Fruit fly (Drosophila melanogaster): ENCODE measurements around the gene Gclc.

The Gclc gene

DNA sequence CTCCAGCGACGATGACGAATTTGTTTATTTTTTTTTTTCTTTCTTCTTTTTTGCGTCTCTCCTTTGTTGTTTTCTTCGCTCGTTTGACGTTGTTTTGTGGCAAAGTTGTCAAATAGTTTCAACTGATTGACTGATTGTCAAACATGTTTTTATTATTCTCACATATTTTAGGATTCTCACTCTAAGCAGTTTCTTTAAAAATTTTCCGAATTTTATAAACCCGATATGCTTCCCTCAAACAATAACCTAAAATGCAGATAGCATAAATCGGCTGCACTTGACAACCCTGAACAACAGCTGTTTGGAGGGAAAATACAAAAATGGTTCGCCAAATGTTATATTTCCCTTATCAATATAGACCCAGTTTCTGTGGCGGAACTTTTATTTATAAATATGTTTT is 27.6 kb upstream of the Gclc start, which contains the start of gene CG17982:
CG17982 (minus strand) TSS at position 299 of the 400 bp plus-strand sequence.
- TF ChIP-seq lz (GFP tag; optimal IDR thresholded peaks at IDR 0.05) (peak; percentile 94), fd59A (GFP tag; optimal IDR thresholded peaks at IDR 0.05) (peak; percentile 74), CG3032 (tag; optimal IDR thresholded peaks at IDR 0.05) (peak; percentile 87), CG31627 (GFP tag; optimal IDR thresholded peaks at IDR 0.05) (peak; percentile 94), esn (GFP tag; optimal IDR thresholded peaks at IDR 0.05) (peak; percentile 96), CG6854 (GFP tag; optimal IDR thresholded peaks at IDR 0.05) (peak; percentile 76), CG11294 (GFP tag; IDR thresholded peaks at IDR 0.05) (peak; percentile 69), Hr39 (GFP tag; optimal IDR thresholded peaks at IDR 0.05) (peak; percentile 93), CG11902 (GFP tag; optimal IDR thresholded peaks at IDR 0.05) (peak; percentile 72), Gug (GFP tag; IDR thresholded peaks at IDR 0.05) (peak; percentile 81), Met (GFP tag; optimal IDR thresholded peaks at IDR 0.05) (peak; percentile 95), dac (GFP tag; optimal IDR thresholded peaks at IDR 0.05) (peak; percentile 80), CG8632 (GFP tag; optimal IDR thresholded peaks at IDR 0.05) (peak; percentile 90), CG6808 (GFP tag; optimal IDR thresholded peaks at IDR 0.05) (peak; percentile 85), eg (GFP tag; IDR thresholded peaks at IDR 0.05) (peak; percentile 90), Sox15 (GFP tag; optimal IDR thresholded peaks at IDR 0.05) (peak; percentile 77), Ets96B (tag; optimal IDR thresholded peaks at IDR 0.05) (peak; percentile 90), Eip78C (GFP tag) (peak; percentile 96), CG9139 (GFP tag; optimal IDR thresholded peaks at IDR 0.05) (no peak), fd85E (GFP tag; optimal IDR thresholded peaks at IDR 0.05) (peak; percentile 68), Sox102F (GFP tag; optimal IDR thresholded peaks at IDR 0.05) (peak; percentile 95), CG34406 (GFP tag; optimal IDR thresholded peaks at IDR 0.05) (peak; percentile 91), acj6 (GFP tag; optimal IDR thresholded peaks at IDR 0.05) (peak; percentile 91), CG8319 (GFP tag; optimal IDR thresholded peaks at IDR 0.05) (peak; percentile 81), vri (GFP tag; optimal IDR thresholded peaks at IDR 0.05) (no peak), salr (GFP tag; optimal IDR thresholded peaks at IDR 0.05) (peak; percentile 77 to 80), CG8119 (GFP tag; IDR thresholded peaks at IDR 0.05) (peak; percentile 85), CG4318 (GFP tag; optimal IDR thresholded peaks at IDR 0.05) (no peak), Hr38 (GFP tag; optimal IDR thresholded peaks at IDR 0.05) (peak; percentile 24), CG1621 (tag; optimal IDR thresholded peaks at IDR 0.05) (peak; percentile 82), Eip93F (GFP tag; optimal IDR thresholded peaks at IDR 0.05) (peak; percentile 90), Eip75B (GFP tag; optimal IDR thresholded peaks at IDR 0.05) (peak; percentile 94), topi (GFP tag; optimal IDR thresholded peaks at IDR 0.05) (peak; percentile 94), CG6276 (GFP tag; optimal IDR thresholded peaks at IDR 0.05) (peak; percentile 92), spab (GFP tag; optimal IDR thresholded peaks at IDR 0.05) (no peak), dsx (GFP tag; optimal IDR thresholded peaks at IDR 0.05; ENCODE audit: poor library complexity, severe bottlenecking) (peak; percentile 85), CG6163 (GFP tag; IDR thresholded peaks at IDR 0.05) (peak; percentile 93), Smox (GFP tag; optimal IDR thresholded peaks at IDR 0.05) (no peak), Hr4 (GFP tag; optimal IDR thresholded peaks at IDR 0.05) (peak; percentile 92), ss (GFP tag; optimal IDR thresholded peaks at IDR 0.05) (peak in 1 of 2 experiments; percentile 88), OdsH (GFP tag; optimal IDR thresholded peaks at IDR 0.05) (peak; percentile 90), CG32006 (GFP tag; optimal IDR thresholded peaks at IDR 0.05) (peak; percentile 84), Ets21C (GFP tag; optimal IDR thresholded peaks at IDR 0.05) (peak; percentile 89), cyc (GFP tag; optimal IDR thresholded peaks at IDR 0.05) (peak; percentile 92), CG6792 (GFP tag; optimal IDR thresholded peaks at IDR 0.05) (peak; percentile 89), Lpt (GFP tag; optimal IDR thresholded peaks at IDR 0.05) (peak; percentile 86), CG7368 (GFP tag; optimal IDR thresholded peaks at IDR 0.05) (peak; percentile 92), CG16779 (tag; optimal IDR thresholded peaks at IDR 0.05) (no peak), Blimp-1 (GFP tag; optimal IDR thresholded peaks at IDR 0.05) (no peak), fkh (GFP tag; optimal IDR thresholded peaks at IDR 0.05) (peak; percentile 66), Sox14 (GFP tag; optimal IDR thresholded peaks at IDR 0.05) (peak; percentile 96), svp (GFP tag) (no peak)

All from whole organism, prepupa.